Worm (Caenorhabditis elegans) whole organism, L3 larva: Measurements from ENCODE around the gene C17C3.5.

ENCODE experiments used
- R02D3.7 ChIP-seq: fragments of 150-350 bp; optimal IDR thresholded peaks from 2 replicates; lab custom pipeline; 2014; ENCODE audit warnings: missing biosample characterization, missing genetic modification characterization
- ZK546.5 ChIP-seq: sonication (generic microtip); optimal IDR thresholded peaks from 2 replicates; lab custom pipeline; 2017; ENCODE audit warnings: missing biosample characterization, missing genetic modification characterization
- aly-2 ChIP-seq: fragments of 150-350 bp; optimal IDR thresholded peaks from 2 replicates; lab custom pipeline; 2014; ENCODE audit warnings: missing biosample characterization, missing genetic modification characterization
- ama-1 ChIP-seq: fragments of 150-350 bp; optimal IDR thresholded peaks from 2 replicates; lab custom pipeline; 2018
- ceh-16 ChIP-seq: sonication (generic microtip); optimal IDR thresholded peaks from 2 replicates; lab custom pipeline; 2017; ENCODE audit warnings: missing biosample characterization, missing genetic modification characterization
- ceh-82 ChIP-seq: fragments of 150-350 bp; optimal IDR thresholded peaks from 2 replicates; lab custom pipeline; 2014; ENCODE audit warnings: missing biosample characterization, missing genetic modification characterization
- ceh-9 ChIP-seq: sonication (generic microtip); optimal IDR thresholded peaks from 2 replicates; lab custom pipeline; 2018; ENCODE audit warnings: missing biosample characterization, missing genetic modification characterization
- daf-12 ChIP-seq: fragments of 150-350 bp; optimal IDR thresholded peaks from 2 replicates; lab custom pipeline; 2014; ENCODE audit warnings: missing biosample characterization, missing genetic modification reagents, missing genetic modification characterization
- egl-5 ChIP-seq: fragments of 150-350 bp; optimal IDR thresholded peaks from 2 replicates; lab custom pipeline; 2017; ENCODE audit warnings: missing biosample characterization, missing genetic modification reagents, missing genetic modification characterization, inconsistent platforms
- elt-2 ChIP-seq: sonication (generic microtip); optimal IDR thresholded peaks from 2 replicates; lab custom pipeline; 2016; ENCODE audit warnings: missing genetic modification reagents, mild to moderate bottlenecking, missing genetic modification characterization, missing compliant biosample characterization
- fkh-10 ChIP-seq: sonication (generic microtip); optimal IDR thresholded peaks from 2 replicates; lab custom pipeline; 2017; ENCODE audit warnings: missing biosample characterization, missing genetic modification reagents, missing genetic modification characterization
- fkh-2 ChIP-seq: fragments of 150-350 bp; optimal IDR thresholded peaks from 2 replicates; lab custom pipeline; 2014; ENCODE audit warnings: missing biosample characterization, missing genetic modification reagents, missing genetic modification characterization
- fos-1 ChIP-seq: fragments of 150-350 bp; optimal IDR thresholded peaks from 2 replicates; lab custom pipeline; 2014; ENCODE audit warnings: missing biosample characterization, missing genetic modification characterization
- hmg-11 ChIP-seq: sonication (generic microtip); optimal IDR thresholded peaks from 2 replicates; lab custom pipeline; 2016; ENCODE audit warnings: missing genetic modification characterization, missing compliant biosample characterization
- lin-39 ChIP-seq: fragments of 150-350 bp; optimal IDR thresholded peaks from 2 replicates; lab custom pipeline; 2018; ENCODE audit warnings: missing biosample characterization, missing genetic modification reagents, missing genetic modification characterization
- lsy-12 ChIP-seq: sonication (generic microtip); optimal IDR thresholded peaks from 2 replicates; lab custom pipeline; 2016; ENCODE audit warnings: mild to moderate bottlenecking, missing genetic modification characterization, missing compliant biosample characterization
- mdl-1 ChIP-seq: fragments of 150-350 bp; optimal IDR thresholded peaks from 2 replicates; lab custom pipeline; 2014; ENCODE audit warnings: missing biosample characterization, missing genetic modification characterization
- mml-1 ChIP-seq: fragments of 150-350 bp; sonication (generic microtip); optimal IDR thresholded peaks from 3 replicates; lab custom pipeline; 2014; ENCODE audit warnings: missing biosample characterization, missing genetic modification characterization
- nhr-11 ChIP-seq: fragments of 150-350 bp; optimal IDR thresholded peaks from 2 replicates; lab custom pipeline; 2014; ENCODE audit warnings: missing biosample characterization, missing genetic modification characterization
- nhr-23 ChIP-seq: fragments of 150-350 bp; optimal IDR thresholded peaks from 2 replicates; lab custom pipeline; 2014; ENCODE audit warnings: missing biosample characterization, missing genetic modification reagents, missing genetic modification characterization
- nhr-25 ChIP-seq: sonication (generic microtip); optimal IDR thresholded peaks from 2 replicates; lab custom pipeline; 2017; ENCODE audit warnings: missing biosample characterization, missing genetic modification characterization
- nhr-28 ChIP-seq: fragments of 150-350 bp; optimal IDR thresholded peaks from 2 replicates; lab custom pipeline; 2014; ENCODE audit warnings: missing biosample characterization, missing genetic modification characterization
- nhr-76 ChIP-seq: fragments of 150-350 bp; sonication (generic microtip); optimal IDR thresholded peaks from 5 replicates; lab custom pipeline; 2014; ENCODE audit warnings: missing biosample characterization, missing genetic modification characterization
- pha-4 ChIP-seq: fragments of 150-350 bp; optimal IDR thresholded peaks from 2 replicates; lab custom pipeline; 2014; ENCODE audit warnings: missing biosample characterization, missing genetic modification reagents, missing genetic modification characterization
- pqm-1 ChIP-seq: fragments of 150-350 bp; optimal IDR thresholded peaks from 2 replicates; lab custom pipeline; 2017; ENCODE audit warnings: missing biosample characterization, missing genetic modification characterization, inconsistent platforms
- sea-2 ChIP-seq: fragments of 150-350 bp; sonication (generic microtip); optimal IDR thresholded peaks from 4 replicates; lab custom pipeline; 2014; ENCODE audit warnings: missing biosample characterization, missing genetic modification reagents, missing genetic modification characterization
- skn-1 ChIP-seq: fragments of 150-350 bp; optimal IDR thresholded peaks from 2 replicates; lab custom pipeline; 2014; ENCODE audit warnings: missing biosample characterization, missing genetic modification characterization
- tbx-2 ChIP-seq: sonication (generic microtip); optimal IDR thresholded peaks from 2 replicates; lab custom pipeline; 2016; ENCODE audit warnings: mild to moderate bottlenecking, missing genetic modification characterization, missing compliant biosample characterization
- unc-39 ChIP-seq: sonication (generic microtip); optimal IDR thresholded peaks from 4 replicates; lab custom pipeline; 2017; ENCODE audit warnings: missing biosample characterization, missing genetic modification characterization
- zag-1 ChIP-seq: fragments of 150-350 bp; optimal IDR thresholded peaks from 2 replicates; lab custom pipeline; 2014; ENCODE audit warnings: missing biosample characterization, missing genetic modification characterization

Gene C17C3.5

ce11 chrII:5554788-5555187, 3.2 kb downstream of the C17C3.5 start:
- TF ChIP-seq mdl-1 (tag; lab: Kevin White, UChicago) (no peak), pqm-1 (tag; lab: Kevin White, UChicago) (peak; percentile 24), ceh-9 (no peak), egl-5 (tag; lab: Kevin White, UChicago) (no peak), nhr-23 (tag; lab: Kevin White, UChicago) (no peak), lin-39 (tag; lab: Kevin White, UChicago) (no peak), elt-2 (tag; lab: Kevin White, UChicago) (peak; percentile 33), hmg-11 (no peak)

- TF ChIP-seq elt-2 (tag; lab: Kevin White, UChicago) (peak; percentile 72), aly-2 (tag; lab: Kevin White, UChicago) (no peak)
Measured at ce11 chrII:5555522-5555921, 3.9 kb downstream of the C17C3.5 start.

- no peak for TF ChIP-seq ceh-9
- TF ChIP-seq tbx-2, result no peak
- no peak for TF ChIP-seq R02D3.7
- TF ChIP-seq mdl-1 (tag; lab: Kevin White, UChicago), result no peak
Measured at ce11 chrII:5556431-5556830, 4.8 kb downstream of the C17C3.5 start, which contains the start of gene ins-11. Gene ins-11 (plus strand): TSS chrII:5556731.

- TF ChIP-seq elt-2 (tag; lab: Kevin White, UChicago) (peak; percentile 95), pqm-1 (tag; lab: Kevin White, UChicago) (peak; percentile 76), fkh-2 (no peak)
Measured at ce11 chrII:5557134-5557533, 5.5 kb downstream of the C17C3.5 start.

- peak; percentile 46 for TF ChIP-seq pha-4 (tag; lab: Kevin White, UChicago)
- TF ChIP-seq pqm-1 (tag; lab: Kevin White, UChicago), result peak; percentile 67
- TF ChIP-seq ama-1, result no peak
- TF ChIP-seq elt-2 (tag; lab: Kevin White, UChicago), result peak; percentile 88
Measured at ce11 chrII:5561392-5561791, 9.8 kb downstream of the C17C3.5 start, which contains the start of gene C17C3.3. Gene C17C3.3 (plus strand): TSS chrII:5561737.

- TF ChIP-seq ZK546.5 (tag; lab: Kevin White, UChicago) (no peak), egl-5 (tag; lab: Kevin White, UChicago) (no peak), lsy-12 (tag; lab: Kevin White, UChicago) (no peak), nhr-76 (no peak), nhr-25 (no peak), ceh-16 (tag; lab: Kevin White, UChicago) (no peak), fkh-2 (no peak), unc-39 (tag; lab: Kevin White, UChicago) (no peak), nhr-28 (no peak), zag-1 (tag; lab: Kevin White, UChicago) (no peak), nhr-11 (tag; lab: Kevin White, UChicago) (no peak), sea-2 (GFP tag; lab: Kevin White, UChicago) (no peak), fkh-10 (GFP tag; lab: Kevin White, UChicago) (no peak), fos-1 (tag; lab: Kevin White, UChicago) (no peak), daf-12 (no peak)
Measured at ce11 chrII:5565082-5565623, 13.5 kb downstream of the C17C3.5 start.

- no peak for TF ChIP-seq ceh-82 (tag; lab: Kevin White, UChicago)
- TF ChIP-seq sea-2 (GFP tag; lab: Kevin White, UChicago), result no peak
- no peak for TF ChIP-seq mml-1 (tag; lab: Kevin White, UChicago)
- TF ChIP-seq daf-12, result no peak
- TF ChIP-seq skn-1 (tag; lab: Kevin White, UChicago), result no peak
- TF ChIP-seq, all 47 proteins: peak for 0
Measured at ce11 chrII:5570272-5570671, 18.7 kb downstream of the C17C3.5 start, which contains the start of the genes C17C3.1 and C17C3.15. Gene C17C3.1 (plus strand): TSS chrII:5570572. Gene C17C3.15 (plus strand): TSS chrII:5570654.
